Worm (Caenorhabditis elegans) whole organism, L4/young adult: ENCODE data around the gene Y57G11C.42.
A peak's percentile ranks its signal among the peaks of the same experiment; 100 is the strongest.

Experiments
- W03F9.2 ChIP-seq: fragments of 150-350 bp; optimal IDR thresholded peaks from 2 replicates; lab custom pipeline; 2014; ENCODE audit warnings: missing biosample characterization, missing genetic modification characterization
- dao-5 ChIP-seq: sonication (generic microtip); optimal IDR thresholded peaks from 2 replicates; lab custom pipeline; 2016; ENCODE audit warnings: missing genotype, missing genetic modification characterization, moderate library complexity, missing compliant biosample characterization
- him-1 ChIP-seq: sonication (generic microtip); optimal IDR thresholded peaks from 2 replicates; lab custom pipeline; 2016; ENCODE audit warnings: missing genotype, missing genetic modification reagents, missing genetic modification characterization, missing compliant biosample characterization

Gene Y57G11C.42

DNA sequence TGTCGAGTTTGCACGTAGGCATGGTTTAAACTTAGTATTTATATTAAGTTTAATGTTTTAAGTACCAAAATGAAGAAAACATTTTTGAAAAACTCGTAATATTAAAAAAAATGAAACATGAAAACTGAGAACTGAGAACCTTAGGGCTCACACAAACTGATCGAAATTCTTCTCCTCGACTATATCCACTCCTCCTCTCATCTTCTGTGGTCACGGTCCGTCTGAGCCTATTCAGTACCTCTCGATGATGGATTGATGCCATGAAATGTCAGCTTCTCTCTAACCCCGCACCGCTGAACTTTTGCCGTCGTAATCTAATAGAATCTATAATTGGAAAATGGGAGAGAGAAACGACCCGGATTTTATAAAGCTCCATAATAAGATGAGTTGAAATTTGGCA, 56.2 kb downstream of the Y57G11C.42 start, which contains the start of gene nlp-56:
TSS of gene nlp-56 (minus strand) at position 257 of the 400 bp plus-strand sequence.
- TF ChIP-seq W03F9.2 (tag; lab: Kevin White, UChicago): no peak
- no peak for TF ChIP-seq dao-5
- no peak for TF ChIP-seq him-1 (tag; lab: Kevin White, UChicago)

DNA sequence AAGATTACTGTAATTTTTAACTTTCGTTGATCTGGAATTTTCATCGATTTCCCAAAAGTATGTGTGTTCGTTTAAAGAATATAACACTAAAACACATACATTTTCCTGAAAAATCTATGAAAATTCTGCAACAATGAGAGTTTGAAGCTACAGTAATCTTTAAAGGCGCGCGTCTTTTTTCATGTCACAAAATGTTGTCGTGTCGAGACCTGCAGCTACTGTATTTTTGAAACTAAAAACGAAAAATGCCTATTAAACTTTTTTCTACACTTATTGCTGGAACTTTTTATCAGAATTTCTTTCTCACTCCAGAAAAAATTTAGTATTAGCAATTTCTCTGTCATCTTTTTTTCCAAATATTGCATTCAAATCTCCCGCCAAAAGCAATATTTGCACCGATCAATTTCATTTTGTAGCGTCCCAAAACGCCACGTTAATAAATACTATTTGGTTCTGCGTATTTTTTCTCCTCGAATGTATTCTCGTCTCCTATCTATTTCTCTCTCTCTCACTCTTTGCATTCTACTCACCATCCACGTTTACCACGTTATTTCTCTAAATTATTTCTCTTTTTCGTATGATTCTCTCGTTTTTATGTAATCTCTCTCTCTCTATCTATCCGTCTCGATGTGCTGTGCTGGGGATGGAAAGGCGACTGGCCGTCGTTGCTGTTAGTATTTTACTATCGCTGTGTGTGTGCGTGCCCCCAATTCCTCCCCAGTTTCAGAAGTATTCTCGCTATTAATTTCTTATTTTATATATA, 58.2 kb downstream of the Y57G11C.42 start, which contains the start of gene melo-1:
TSS of gene melo-1 (plus strand) at position 658 of the 763 bp plus-strand sequence.
- TF ChIP-seq dao-5 (no peak), W03F9.2 (tag; lab: Kevin White, UChicago) (no peak), him-1 (tag; lab: Kevin White, UChicago) (peak; percentile 44)

DNA sequence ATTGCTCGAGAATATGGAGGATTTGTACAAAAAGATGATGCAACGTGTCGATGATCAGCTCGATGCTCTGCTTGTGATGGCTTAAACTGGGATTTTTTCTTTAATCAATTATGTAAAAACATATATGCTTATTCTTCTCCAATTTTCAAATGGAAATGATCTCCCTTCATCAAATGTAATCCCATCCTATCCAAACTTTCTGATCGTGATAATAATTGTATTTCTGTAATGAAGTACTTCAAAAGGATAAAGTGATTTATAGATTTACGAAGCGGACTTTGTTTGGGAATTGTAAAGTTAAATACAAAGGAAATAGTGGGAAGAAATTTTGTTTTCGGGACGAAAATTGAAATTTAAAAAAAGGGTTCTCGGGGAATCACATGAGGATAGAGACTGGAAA, 62.3 kb downstream of the Y57G11C.42 start:
- TF ChIP-seq him-1 (tag; lab: Kevin White, UChicago): no peak

DNA sequence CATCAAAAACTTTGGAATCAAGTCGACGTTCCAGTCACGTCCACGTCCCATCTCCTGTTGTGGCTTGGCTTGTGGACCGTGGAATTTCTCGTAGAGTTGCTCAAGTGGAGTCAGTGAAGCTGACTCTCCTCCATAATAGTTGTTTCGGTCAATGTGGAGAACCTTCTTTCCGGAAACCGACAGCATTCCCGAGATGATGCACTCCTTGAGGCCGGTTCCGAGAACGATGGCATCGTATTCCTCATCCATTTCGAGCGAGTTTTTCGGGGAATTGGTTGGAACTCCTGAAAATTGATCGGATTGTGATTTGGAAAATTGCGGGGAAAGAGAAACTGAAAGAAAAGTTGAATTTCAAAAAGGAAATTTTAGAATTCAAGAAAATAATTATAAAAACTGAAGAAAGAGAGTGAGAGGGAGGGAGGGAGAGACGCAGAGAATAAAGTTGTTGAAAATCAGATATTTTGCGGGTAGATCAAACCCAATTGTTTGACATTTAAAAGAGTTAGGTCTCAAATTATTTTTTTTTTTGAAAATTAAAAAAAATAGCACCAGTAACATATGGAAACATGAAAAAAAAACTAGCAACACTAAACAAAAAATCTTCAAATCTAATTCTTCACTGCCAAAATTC, 64.4 kb downstream of the Y57G11C.42 start, which contains the start of gene gdi-1:
TSS of gene gdi-1 (minus strand) at position 286 of the 631 bp plus-strand sequence.
- TF ChIP-seq him-1 (tag; lab: Kevin White, UChicago) (no peak), dao-5 (no peak), W03F9.2 (tag; lab: Kevin White, UChicago) (no peak)

DNA sequence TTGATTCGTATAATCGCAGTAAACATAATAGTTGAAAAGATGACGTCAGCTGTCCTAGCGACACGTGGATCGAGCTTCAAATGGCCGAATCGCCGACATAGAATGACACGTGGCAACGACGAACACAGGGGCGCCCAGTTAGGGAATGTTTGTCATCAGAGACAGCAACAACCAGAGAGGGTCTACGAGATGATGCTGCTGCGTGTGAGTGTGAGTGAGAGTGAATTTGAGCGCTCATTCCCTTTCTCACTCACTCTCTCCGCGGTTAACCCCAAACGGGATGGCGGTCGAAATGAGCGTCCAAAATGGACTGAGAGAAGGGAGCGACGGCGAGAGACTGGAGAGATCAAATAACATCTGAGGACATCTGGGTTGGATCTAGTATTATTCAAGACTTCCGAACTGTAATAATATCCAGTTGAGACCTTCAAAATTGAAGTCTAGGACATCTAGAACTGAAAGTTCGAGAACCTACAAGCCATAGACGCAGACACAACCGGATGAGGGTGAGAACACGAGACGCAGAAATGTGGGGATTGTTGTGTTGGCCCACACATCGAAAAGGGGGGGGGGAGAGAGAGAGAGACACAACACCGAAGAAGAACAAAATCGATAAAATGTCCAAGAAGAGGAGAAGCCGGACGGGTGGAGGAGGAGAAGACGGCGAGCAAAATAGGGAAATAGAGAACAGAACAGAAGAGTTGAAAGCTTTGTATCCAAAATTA, 65.7 kb downstream of the Y57G11C.42 start:
- no peak for TF ChIP-seq W03F9.2 (tag; lab: Kevin White, UChicago)
- peak; percentile 26 for TF ChIP-seq him-1 (tag; lab: Kevin White, UChicago)
